Worm (Caenorhabditis elegans): ENCODE data around the gene C47D12.2.
A peak's percentile ranks its signal among the peaks of the same experiment; 100 is the strongest.

Gene C47D12.2

ce11 chrII:11681136-11681824, 5.2 kb downstream of the C47D12.2 start, which contains the start of the genes sfxn-1.4 and C47D12.4:
sfxn-1.4 (minus strand) TSS chrII:11681236.
C47D12.4 (plus strand) TSS chrII:11681774.
- no peak for TF ChIP-seq F37D6.2 (tag; optimal IDR thresholded peaks at IDR 0.05)
- TF ChIP-seq pha-4 (GFP tag; IDR thresholded peaks at IDR 0.05), result no peak
- no peak for TF ChIP-seq pha-4 (tag; optimal IDR thresholded peaks at IDR 0.05)
- TF ChIP-seq aly-2 (tag; optimal IDR thresholded peaks at IDR 0.05), result no peak
- TF ChIP-seq nhr-76 (tag; optimal IDR thresholded peaks at IDR 0.05), result no peak
- TF ChIP-seq arid-1 (GFP tag; conservative IDR thresholded peaks at IDR 0.05), result no peak

- TF ChIP-seq snpc-4 (tag; optimal IDR thresholded peaks at IDR 0.05) (no peak), vab-7 (GFP tag; IDR thresholded peaks at IDR 0.05) (no peak), zip-11 (GFP tag; IDR thresholded peaks at IDR 0.05) (no peak), ceh-62 (tag; optimal IDR thresholded peaks at IDR 0.05) (no peak), mdl-1 (tag; optimal IDR thresholded peaks at IDR 0.05) (no peak), ama-1 (optimal IDR thresholded peaks at IDR 0.05) (no peak)
Observed at ce11 chrII:11685177-11685576, 9.1 kb downstream of the C47D12.2 start, which contains the start of gene C47D12.5. C47D12.5 (minus strand) TSS chrII:11685277.

- peak; percentile 3 for TF ChIP-seq mes-2 (tag; optimal IDR thresholded peaks at IDR 0.05; ENCODE audit: poor library complexity, severe bottlenecking)
- TF ChIP-seq saeg-2 (GFP tag; IDR thresholded peaks at IDR 0.05), result no peak
- TF ChIP-seq hmg-1.1 (GFP tag; IDR thresholded peaks at IDR 0.05), result 0 out of 2 replicates have a peak, but pooled peaks have one; percentile 19
- no peak for TF ChIP-seq aha-1 (tag)
- TF ChIP-seq dpl-1 (GFP tag; optimal IDR thresholded peaks at IDR 0.05), result no peak
- peak; percentile 40 for TF ChIP-seq hlh-30 (tag; optimal IDR thresholded peaks at IDR 0.05; ENCODE audit: insufficient read depth)
- TF ChIP-seq mdl-1 (tag; optimal IDR thresholded peaks at IDR 0.05), result peak in 1 of 2 experiments; percentile 11
- TF ChIP-seq zip-11 (GFP tag; IDR thresholded peaks at IDR 0.05), result no peak
Observed at ce11 chrII:11688011-11688410, 11.9 kb downstream of the C47D12.2 start.

ce11 chrII:11688643-11689042, 12.5 kb downstream of the C47D12.2 start, which contains the start of gene kel-1:
kel-1 (plus strand) TSS chrII:11688943.
- TF ChIP-seq Y48G9A.11 (GFP tag; IDR thresholded peaks at IDR 0.05) (no peak), R02D3.7 (tag; optimal IDR thresholded peaks at IDR 0.05) (no peak)

- no peak for TF ChIP-seq set-16 (GFP tag; IDR thresholded peaks at IDR 0.05)
- no peak for TF ChIP-seq ceh-62 (tag; optimal IDR thresholded peaks at IDR 0.05)
Observed at ce11 chrII:11689941-11690340, 13.8 kb downstream of the C47D12.2 start.

- TF ChIP-seq set-16 (GFP tag; IDR thresholded peaks at IDR 0.05) (peak; percentile 38), D1046.2 (GFP tag; IDR thresholded peaks at IDR 0.05) (peak; percentile 81; the same call in 1 of the 2 replicates), mes-2 (tag; optimal IDR thresholded peaks at IDR 0.05; ENCODE audit: poor library complexity, severe bottlenecking) (no peak), T26A8.4 (GFP tag; IDR thresholded peaks at IDR 0.05) (no peak), dmd-8 (GFP tag; IDR thresholded peaks at IDR 0.05) (no peak), lin-39 (tag; optimal IDR thresholded peaks at IDR 0.05) (no peak), tag-97 (GFP tag; IDR thresholded peaks at IDR 0.05) (no peak), attf-4 (tag; optimal IDR thresholded peaks at IDR 0.05) (no peak), ztf-7 (tag; optimal IDR thresholded peaks at IDR 0.05) (no peak), hlh-11 (tag; optimal IDR thresholded peaks at IDR 0.05) (no peak), F49E8.2 (tag; optimal IDR thresholded peaks at IDR 0.05; ENCODE audit: borderline replicate concordance) (no peak), mdt-29 (GFP tag; IDR thresholded peaks at IDR 0.05) (no peak), ctbp-1 (GFP tag; IDR thresholded peaks at IDR 0.05) (0 out of 2 replicates have a peak, but pooled peaks have one; percentile 16), F26F4.8 (GFP tag; conservative IDR thresholded peaks at IDR 0.05) (no peak), aly-2 (tag; optimal IDR thresholded peaks at IDR 0.05) (peak; percentile 48), madf-9 (GFP tag; conservative IDR thresholded peaks at IDR 0.05) (no peak), zag-1 (tag; optimal IDR thresholded peaks at IDR 0.05) (no peak), unc-62 (GFP tag; optimal IDR thresholded peaks at IDR 0.05 in 1 of 2) (peak in 1 of 2 experiments; percentile 56), unc-62 (tag; optimal IDR thresholded peaks at IDR 0.05) (no peak), hmg-1.1 (GFP tag; IDR thresholded peaks at IDR 0.05) (no peak), egl-27 (tag; optimal IDR thresholded peaks at IDR 0.05) (no peak), sdz-12 (GFP tag; optimal IDR thresholded peaks at IDR 0.05) (no peak)
Observed at ce11 chrII:11690868-11691267, 14.8 kb downstream of the C47D12.2 start.
